Fruit fly (Drosophila melanogaster) S2 (cell line): ENCODE data around the gene Jon74E.

ENCODE experiments used
- CG8478 ChIP-seq: fragments of >200 bp; optimal IDR thresholded peaks from 2 replicates; lab custom pipeline; 2018
- CTCF ChIP-seq, 2 experiments: fragments of >200 bp; optimal IDR thresholded peaks; 2 replicates each; lab custom pipeline; 2018

- TF ChIP-seq CG8478 (lab: Kevin White, UChicago): no peak
- no peak for TF ChIP-seq CTCF (optimal IDR thresholded peaks at IDR 0.05; lab: Kevin White, UChicago)
These were observed 41.1 kb upstream of the Jon74E start for dm6 chr3L:17590049-17590448.
